Fruit fly (Drosophila melanogaster) whole organism, pupa: ENCODE data around the gene Elo68alpha.
A peak's percentile ranks its signal among the peaks of the same experiment; 100 is the strongest.

Experiments used
- CG10348 ChIP-seq: fragments of 200-800 bp; sonication (Bioruptor generic); IDR thresholded peaks from 2 replicates; pipeline ENCODE4 v1.3.6; 2022; ENCODE audit warnings: missing biosample characterization, missing genetic modification characterization
- CG12605 ChIP-seq: fragments of 200-800 bp; sonication (Bioruptor generic); IDR thresholded peaks from 2 replicates; pipeline ENCODE4 v1.3.6; 2022; ENCODE audit warnings: missing biosample characterization, missing genetic modification characterization
- CG13204 ChIP-seq: fragments of 200-800 bp; sonication (Bioruptor generic); optimal IDR thresholded peaks from 2 replicates; lab custom pipeline; 2018; ENCODE audit warnings: missing biosample characterization, mild to moderate bottlenecking, missing genetic modification characterization, moderate library complexity
- CG14655 ChIP-seq: fragments of 200-800 bp; sonication (Bioruptor generic); optimal IDR thresholded peaks from 3 replicates; lab custom pipeline; 2017; ENCODE audit warnings: mild to moderate bottlenecking, missing biosample characterization, missing genetic modification reagents, missing genetic modification characterization
- CG15710 ChIP-seq: fragments of 200-800 bp; sonication (Bioruptor generic); optimal IDR thresholded peaks from 2 replicates; lab custom pipeline; 2018; ENCODE audit warnings: missing biosample characterization, mild to moderate bottlenecking, missing genetic modification characterization, moderate library complexity
- CG17806 ChIP-seq: fragments of 200-800 bp; sonication (Bioruptor generic); optimal IDR thresholded peaks from 2 replicates; lab custom pipeline; 2018; ENCODE audit warnings: missing biosample characterization, mild to moderate bottlenecking, missing genetic modification characterization, moderate library complexity
- CG32121 ChIP-seq: fragments of 200-800 bp; sonication (Bioruptor generic); IDR thresholded peaks from 2 replicates; pipeline ENCODE4 v1.3.6; 2022; ENCODE audit warnings: missing biosample characterization, missing genetic modification characterization
- CG34367 ChIP-seq: fragments of 200-800 bp; sonication (Bioruptor generic); optimal IDR thresholded peaks from 2 replicates; lab custom pipeline; 2018; ENCODE audit warnings: missing biosample characterization, mild to moderate bottlenecking, missing genetic modification characterization
- CG4496 ChIP-seq: fragments of 200-800 bp; sonication (Bioruptor generic); IDR thresholded peaks from 3 replicates; pipeline ENCODE4 v1.3.6; 2022; ENCODE audit warnings: missing biosample characterization, missing genetic modification characterization
- CG8159 ChIP-seq: fragments of 200-800 bp; sonication (Bioruptor generic); optimal IDR thresholded peaks from 3 replicates; lab custom pipeline; 2018; ENCODE audit warnings: missing biosample characterization, mild to moderate bottlenecking, missing genetic modification characterization, moderate library complexity
- CG8301 ChIP-seq: fragments of 200-800 bp; sonication (Bioruptor generic); optimal IDR thresholded peaks from 2 replicates; lab custom pipeline; 2018; ENCODE audit warnings: missing biosample characterization, mild to moderate bottlenecking, missing genetic modification characterization
- CG9948 ChIP-seq: fragments of 200-800 bp; sonication (Bioruptor generic); optimal IDR thresholded peaks from 2 replicates; lab custom pipeline; 2018; ENCODE audit warnings: missing biosample characterization, mild to moderate bottlenecking, missing genetic modification characterization, moderate library complexity
- D1 ChIP-seq: fragments of 200-800 bp; sonication (Bioruptor generic); optimal IDR thresholded peaks from 2 replicates; lab custom pipeline; 2018; ENCODE audit warnings: missing biosample characterization, mild to moderate bottlenecking, missing genetic modification characterization, moderate library complexity
- EcR ChIP-seq: fragments of 200-800 bp; sonication (Bioruptor generic); optimal IDR thresholded peaks from 3 replicates; lab custom pipeline; 2019; ENCODE audit warnings: missing biosample characterization, missing genetic modification characterization, mild to moderate bottlenecking, moderate library complexity, missing genetic modification reagents
- Ets98B ChIP-seq: fragments of 200-800 bp; sonication (Bioruptor generic); IDR thresholded peaks from 2 replicates; pipeline ENCODE4 v1.3.6; 2022; ENCODE audit warnings: missing biosample characterization, missing genetic modification characterization
- Pif1A ChIP-seq: fragments of 200-800 bp; sonication (Bioruptor generic); optimal IDR thresholded peaks from 3 replicates; lab custom pipeline; 2016; ENCODE audit warnings: missing biosample characterization, missing genetic modification characterization
- Pif1B ChIP-seq: fragments of 200-800 bp; sonication (Bioruptor generic); optimal IDR thresholded peaks from 3 replicates; lab custom pipeline; 2016; ENCODE audit warnings: missing biosample characterization, missing genetic modification characterization
- Snoo ChIP-seq: fragments of 200-800 bp; sonication (Bioruptor generic); optimal IDR thresholded peaks from 3 replicates; lab custom pipeline; 2017; ENCODE audit warnings: missing biosample characterization, mild to moderate bottlenecking, missing genetic modification characterization, inconsistent platforms
- fd96Ca ChIP-seq: fragments of 200-800 bp; sonication (Bioruptor generic); IDR thresholded peaks from 3 replicates; pipeline ENCODE4 v1.3.6; 2022; ENCODE audit warnings: missing biosample characterization, missing genetic modification characterization
- gl ChIP-seq: fragments of 200-800 bp; sonication (Bioruptor generic); optimal IDR thresholded peaks from 2 replicates; lab custom pipeline; 2018; ENCODE audit warnings: missing biosample characterization, mild to moderate bottlenecking, missing genetic modification characterization
- rn ChIP-seq: fragments of 200-800 bp; sonication (Bioruptor generic); IDR thresholded peaks from 2 replicates; pipeline ENCODE4 v1.3.6; 2022; ENCODE audit warnings: missing biosample characterization, missing genetic modification characterization

Elo68alpha gene

dm6 chr3L:11094279-11094678 is 8.6 kb downstream of the Elo68alpha start:
- TF ChIP-seq Snoo (tag; lab: Kevin White, UChicago) (no peak), D1 (no peak), CG17806 (no peak), CG13204 (GFP tag; lab: Kevin White, UChicago) (no peak), CG15710 (tag; lab: Kevin White, UChicago) (no peak), EcR (GFP tag; lab: Kevin White, UChicago) (peak; percentile 56)

dm6 chr3L:11093046-11093520 is 9.7 kb downstream of the Elo68alpha start, which contains the start of gene JIL-1:
Gene JIL-1, minus strand, starts transcription at chr3L:11093193.
- no peak for TF ChIP-seq EcR (GFP tag; lab: Kevin White, UChicago)
- peak; percentile 20 for TF ChIP-seq Snoo (tag; lab: Kevin White, UChicago)
- TF ChIP-seq CG4496 (GFP tag; lab: Robert Waterston, UW): peak; percentile 50; the same call in 2 of the 3 replicates
- TF ChIP-seq CG8301: peak; percentile 5
- TF ChIP-seq fd96Ca (GFP tag; lab: Robert Waterston, UW): peak; percentile 69
- TF ChIP-seq gl (tag; lab: Kevin White, UChicago): no peak
- peak; percentile 44 for TF ChIP-seq Pif1B
- TF ChIP-seq CG9948 (tag; lab: Kevin White, UChicago): no peak
- TF ChIP-seq rn: 0 out of 2 replicates have a peak, but pooled peaks have one; percentile 10
- peak; percentile 44 for TF ChIP-seq Pif1A (GFP tag; lab: Kevin White, UChicago)
- TF ChIP-seq CG17806: peak; percentile 14
- TF ChIP-seq CG8159 (tag; lab: Kevin White, UChicago): peak; percentile 41
- TF ChIP-seq CG32121: peak; percentile 38; the same call in 1 of the 2 replicates
- TF ChIP-seq CG12605 (GFP tag; lab: Robert Waterston, UW): no peak
- peak; percentile 21 for TF ChIP-seq CG14655
- TF ChIP-seq CG15710 (tag; lab: Kevin White, UChicago): peak; percentile 42
- peak; percentile 57 for TF ChIP-seq D1
- TF ChIP-seq Ets98B (GFP tag; lab: Robert Waterston, UW): peak; percentile 77
- TF ChIP-seq CG13204 (GFP tag; lab: Kevin White, UChicago): no peak
- TF ChIP-seq CG10348 (GFP tag; lab: Robert Waterston, UW): no peak
- TF ChIP-seq CG34367 (tag; lab: Kevin White, UChicago): no peak

- TF ChIP-seq CG8159 (tag; lab: Kevin White, UChicago): no peak
- TF ChIP-seq CG12605 (GFP tag; lab: Robert Waterston, UW): no peak
- TF ChIP-seq CG9948 (tag; lab: Kevin White, UChicago): no peak
- TF ChIP-seq Pif1B: no peak
- no peak for TF ChIP-seq CG4496 (GFP tag; lab: Robert Waterston, UW)
- no peak for TF ChIP-seq D1
- TF ChIP-seq CG34367 (tag; lab: Kevin White, UChicago): no peak
- TF ChIP-seq CG13204 (GFP tag; lab: Kevin White, UChicago): no peak
- no peak for TF ChIP-seq CG32121
Measured at dm6 chr3L:11092610-11092961, 10.2 kb downstream of the Elo68alpha start.

- no peak for TF ChIP-seq D1
- TF ChIP-seq CG17806: no peak
- no peak for TF ChIP-seq CG34367 (tag; lab: Kevin White, UChicago)
- peak; percentile 36 for TF ChIP-seq Pif1A (GFP tag; lab: Kevin White, UChicago)
- peak; percentile 50 for TF ChIP-seq Pif1B
- TF ChIP-seq CG8301: peak; percentile 4
- TF ChIP-seq CG14655: peak; percentile 33
- peak; percentile 60 for TF ChIP-seq Snoo (tag; lab: Kevin White, UChicago)
- TF ChIP-seq fd96Ca (GFP tag; lab: Robert Waterston, UW): peak; percentile 52; the same call in 1 of the 3 replicates
- TF ChIP-seq CG12605 (GFP tag; lab: Robert Waterston, UW): 0 out of 2 replicates have a peak, but pooled peaks have one; percentile 21
- peak; percentile 50 for TF ChIP-seq CG4496 (GFP tag; lab: Robert Waterston, UW)
- TF ChIP-seq EcR (GFP tag; lab: Kevin White, UChicago): no peak
- no peak for TF ChIP-seq rn
- TF ChIP-seq CG15710 (tag; lab: Kevin White, UChicago): peak; percentile 23
- no peak for TF ChIP-seq CG9948 (tag; lab: Kevin White, UChicago)
- peak; percentile 25 for TF ChIP-seq CG8159 (tag; lab: Kevin White, UChicago)
- peak; percentile 34 for TF ChIP-seq CG13204 (GFP tag; lab: Kevin White, UChicago)
- peak; percentile 49 for TF ChIP-seq Ets98B (GFP tag; lab: Robert Waterston, UW)
- no peak for TF ChIP-seq CG10348 (GFP tag; lab: Robert Waterston, UW)
- peak; percentile 57; the same call in 1 of the 2 replicates for TF ChIP-seq CG32121
- TF ChIP-seq gl (tag; lab: Kevin White, UChicago): no peak
- TF ChIP-seq, all 21 proteins: peak for 13
Measured at dm6 chr3L:11091943-11092609, 10.8 kb downstream of the Elo68alpha start.

dm6 chr3L:11089805-11090440 is 12.9 kb downstream of the Elo68alpha start:
- TF ChIP-seq CG12605 (GFP tag; lab: Robert Waterston, UW) (no peak), gl (tag; lab: Kevin White, UChicago) (no peak), CG32121 (peak; percentile 63), CG14655 (peak; percentile 71), CG10348 (GFP tag; lab: Robert Waterston, UW) (no peak), CG8159 (tag; lab: Kevin White, UChicago) (peak; percentile 31), Pif1B (peak; percentile 72), CG13204 (GFP tag; lab: Kevin White, UChicago) (no peak), rn (no peak), CG8301 (peak; percentile 59), CG17806 (no peak), Ets98B (GFP tag; lab: Robert Waterston, UW) (peak; percentile 49), CG15710 (tag; lab: Kevin White, UChicago) (no peak), CG9948 (tag; lab: Kevin White, UChicago) (peak; percentile 39), EcR (GFP tag; lab: Kevin White, UChicago) (no peak), Snoo (tag; lab: Kevin White, UChicago) (peak; percentile 38), D1 (no peak), CG4496 (GFP tag; lab: Robert Waterston, UW) (no peak), Pif1A (GFP tag; lab: Kevin White, UChicago) (peak; percentile 63), CG34367 (tag; lab: Kevin White, UChicago) (no peak), fd96Ca (GFP tag; lab: Robert Waterston, UW) (no peak; the same call in 2 of the 3 replicates)
